Worm (Caenorhabditis elegans) whole organism, L1 larva: ENCODE data around the gene cdk-11.2.

Experiments
- C04F5.9 ChIP-seq: sonication (generic microtip); optimal IDR thresholded peaks from 2 replicates; lab custom pipeline; 2016; ENCODE audit warnings: missing genetic modification characterization, missing compliant biosample characterization
- C34B4.2 ChIP-seq: sonication (generic microtip); optimal IDR thresholded peaks from 2 replicates; lab custom pipeline; 2017; ENCODE audit warnings: mild to moderate bottlenecking, missing genetic modification characterization, missing compliant biosample characterization
- Y116A8C.19 ChIP-seq: sonication (generic microtip); optimal IDR thresholded peaks from 2 replicates; lab custom pipeline; 2016; ENCODE audit warnings: missing compliant biosample characterization, missing genetic modification characterization, borderline replicate concordance
- aha-1 ChIP-seq: fragments of 150-350 bp; optimal IDR thresholded peaks from 2 replicates; lab custom pipeline; 2014; ENCODE audit warnings: missing biosample characterization, missing genetic modification characterization
- aly-2 ChIP-seq: fragments of 150-350 bp; optimal IDR thresholded peaks from 2 replicates; lab custom pipeline; 2014; ENCODE audit warnings: missing biosample characterization, missing genetic modification characterization
- ama-1 ChIP-seq: fragments of 150-350 bp; optimal IDR thresholded peaks from 2 replicates; lab custom pipeline; 2014
- blmp-1 ChIP-seq: fragments of 150-350 bp; optimal IDR thresholded peaks from 2 replicates; lab custom pipeline; 2014; ENCODE audit warnings: missing biosample characterization, missing genetic modification characterization
- ceh-8 ChIP-seq: fragments of 200-800 bp; sonication (Bioruptor generic); optimal IDR thresholded peaks from 2 replicates; lab custom pipeline; 2018; ENCODE audit warnings: mild to moderate bottlenecking, missing genetic modification characterization, moderate library complexity, missing compliant biosample characterization
- ceh-82 ChIP-seq, 3 experiments: fragments of 150-350 bp in 1 of 3; sonication (generic microtip) in 2 of 3; optimal IDR thresholded peaks; 2 replicates each; lab custom pipeline; 2014 to 2017; ENCODE audit warnings: missing biosample characterization in 3 of 3, missing genetic modification characterization in 3 of 3
- ceh-88 ChIP-seq: fragments of 200-800 bp; sonication (Bioruptor generic); IDR thresholded peaks from 2 replicates; pipeline ENCODE4 v1.3.6; 2022; ENCODE audit warnings: missing genetic modification characterization, missing compliant biosample characterization
- ceh-90 ChIP-seq: sonication (generic microtip); optimal IDR thresholded peaks from 2 replicates; lab custom pipeline; 2016; ENCODE audit warnings: missing genetic modification characterization, missing compliant biosample characterization
- dsc-1 ChIP-seq: sonication (generic microtip); optimal IDR thresholded peaks from 2 replicates; lab custom pipeline; 2016; ENCODE audit warnings: mild to moderate bottlenecking, missing genetic modification characterization, missing compliant biosample characterization
- egl-13 ChIP-seq: sonication (generic microtip); optimal IDR thresholded peaks from 2 replicates; lab custom pipeline; 2016; ENCODE audit warnings: missing genotype, missing genetic modification reagents, missing genetic modification characterization, missing compliant biosample characterization
- elt-2 ChIP-seq: sonication (generic microtip); optimal IDR thresholded peaks from 2 replicates; lab custom pipeline; 2016; ENCODE audit warnings: missing genetic modification characterization, mild to moderate bottlenecking, inconsistent platforms, missing compliant biosample characterization, missing genetic modification reagents
- ets-5 ChIP-seq: fragments of 200-800 bp; sonication (Bioruptor generic); IDR thresholded peaks from 2 replicates; pipeline ENCODE4 v1.3.6; 2022; ENCODE audit warnings: missing genetic modification characterization, missing compliant biosample characterization
- fkh-10 ChIP-seq: sonication (generic microtip); optimal IDR thresholded peaks from 2 replicates; lab custom pipeline; 2017; ENCODE audit warnings: missing biosample characterization, missing genetic modification reagents, missing genetic modification characterization
- fkh-4 ChIP-seq: sonication (generic microtip); optimal IDR thresholded peaks from 2 replicates; lab custom pipeline; 2016; ENCODE audit warnings: missing compliant biosample characterization, missing genetic modification characterization, borderline replicate concordance
- fkh-8 ChIP-seq: sonication (generic microtip); optimal IDR thresholded peaks from 2 replicates; lab custom pipeline; 2016; ENCODE audit warnings: mild to moderate bottlenecking, missing genetic modification characterization, missing compliant biosample characterization
- fos-1 ChIP-seq: fragments of 150-350 bp; optimal IDR thresholded peaks from 2 replicates; lab custom pipeline; 2014; ENCODE audit warnings: missing biosample characterization, missing genetic modification characterization
- hlh-17 ChIP-seq: fragments of 200-800 bp; sonication (Bioruptor generic); optimal IDR thresholded peaks from 2 replicates; lab custom pipeline; 2018; ENCODE audit warnings: missing genetic modification characterization, mild to moderate bottlenecking, missing compliant biosample characterization, moderate library complexity, borderline replicate concordance
- hpl-2 ChIP-seq: fragments of 150-350 bp; optimal IDR thresholded peaks from 2 replicates; lab custom pipeline; 2014; ENCODE audit warnings: missing biosample characterization, missing genetic modification reagents, missing genetic modification characterization
- jun-1 ChIP-seq: fragments of 150-350 bp; optimal IDR thresholded peaks from 2 replicates; lab custom pipeline; 2014; ENCODE audit warnings: missing biosample characterization, missing genetic modification reagents, missing genetic modification characterization
- lin-35 ChIP-seq, 2 experiments: fragments of 150-350 bp; optimal IDR thresholded peaks; 2 replicates each; lab custom pipeline; 2014; ENCODE audit warnings: missing biosample characterization in 2 of 2, missing genetic modification characterization in 2 of 2, missing genetic modification reagents in 2 of 2
- lir-3 ChIP-seq: sonication (generic microtip); optimal IDR thresholded peaks from 2 replicates; lab custom pipeline; 2016; ENCODE audit warnings: mild to moderate bottlenecking, missing genetic modification characterization, moderate library complexity, missing compliant biosample characterization; ENCODE audit not compliant: poor library complexity
- lsy-2 ChIP-seq, 2 experiments: fragments of 150-350 bp; optimal IDR thresholded peaks; 2 replicates each; lab custom pipeline; 2014; ENCODE audit warnings: missing biosample characterization in 2 of 2, missing genetic modification characterization in 2 of 2
- mab-9 ChIP-seq: fragments of 200-800 bp; sonication (Bioruptor generic); IDR thresholded peaks from 2 replicates; pipeline ENCODE4 v1.3.6; 2022; ENCODE audit warnings: missing genetic modification reagents, missing genetic modification characterization, missing compliant biosample characterization
- mdl-1 ChIP-seq, 2 experiments: fragments of 150-350 bp; optimal IDR thresholded peaks; 2 replicates each; lab custom pipeline; 2014 to 2017; ENCODE audit warnings: missing biosample characterization in 2 of 2, missing genetic modification characterization in 2 of 2, inconsistent platforms in 1 of 2
- mef-2 ChIP-seq: fragments of 150-350 bp; optimal IDR thresholded peaks from 2 replicates; lab custom pipeline; 2014; ENCODE audit warnings: missing biosample characterization, missing genetic modification characterization
- mep-1 ChIP-seq: fragments of 150-350 bp; optimal IDR thresholded peaks from 2 replicates; lab custom pipeline; 2014; ENCODE audit warnings: missing biosample characterization, missing genetic modification characterization
- nhr-11 ChIP-seq: fragments of 150-350 bp; optimal IDR thresholded peaks from 2 replicates; lab custom pipeline; 2014; ENCODE audit warnings: missing biosample characterization, missing genetic modification characterization
- nhr-12 ChIP-seq: sonication (generic microtip); optimal IDR thresholded peaks from 2 replicates; lab custom pipeline; 2017; ENCODE audit warnings: missing biosample characterization, missing genetic modification characterization
- nhr-19 ChIP-seq: fragments of 200-800 bp; sonication (Bioruptor generic); conservative IDR thresholded peaks from 2 replicates; pipeline ENCODE4 v1.3.6; 2022; ENCODE audit warnings: missing genetic modification characterization, missing compliant biosample characterization
- nhr-47 ChIP-seq: sonication (generic microtip); optimal IDR thresholded peaks from 2 replicates; lab custom pipeline; 2016; ENCODE audit warnings: mild to moderate bottlenecking, missing genetic modification characterization, moderate library complexity, missing compliant biosample characterization
- nhr-76 ChIP-seq: sonication (generic microtip); optimal IDR thresholded peaks from 2 replicates; lab custom pipeline; 2017; ENCODE audit warnings: missing biosample characterization, missing genetic modification characterization
- nhr-77 ChIP-seq: fragments of 150-350 bp; optimal IDR thresholded peaks from 2 replicates; lab custom pipeline; 2014; ENCODE audit warnings: missing biosample characterization, missing genetic modification characterization
- nhr-84 ChIP-seq: sonication (generic microtip); optimal IDR thresholded peaks from 2 replicates; lab custom pipeline; 2017; ENCODE audit warnings: missing biosample characterization, missing genetic modification characterization
- nhr-85 ChIP-seq: sonication (generic microtip); peaks from one replicate; lab custom pipeline; 2016; ENCODE audit warnings: missing genetic modification characterization, inconsistent platforms, missing compliant biosample characterization
- nhr-90 ChIP-seq: sonication (generic microtip); optimal IDR thresholded peaks from 2 replicates; lab custom pipeline; 2016; ENCODE audit warnings: mild to moderate bottlenecking, missing genetic modification characterization, missing compliant biosample characterization; ENCODE audit not compliant: poor library complexity
- pag-3 ChIP-seq: sonication (generic microtip); optimal IDR thresholded peaks from 2 replicates; lab custom pipeline; 2017; ENCODE audit warnings: missing genetic modification characterization, mild to moderate bottlenecking, missing compliant biosample characterization, antibody characterized with exemption, borderline replicate concordance; ENCODE audit not compliant: insufficient read depth
- pax-3 ChIP-seq: fragments of 200-800 bp; sonication (Bioruptor generic); optimal IDR thresholded peaks from 2 replicates; lab custom pipeline; 2018; ENCODE audit warnings: mild to moderate bottlenecking, missing genetic modification characterization, moderate library complexity, missing compliant biosample characterization
- pqm-1 ChIP-seq: sonication (generic microtip); optimal IDR thresholded peaks from 3 replicates; lab custom pipeline; 2017; ENCODE audit warnings: missing biosample characterization, missing genetic modification characterization
- rnt-1 ChIP-seq: sonication (generic microtip); optimal IDR thresholded peaks from 2 replicates; lab custom pipeline; 2016; ENCODE audit warnings: mild to moderate bottlenecking, missing genetic modification characterization, moderate library complexity, missing compliant biosample characterization
- snu-23 ChIP-seq: sonication (generic microtip); optimal IDR thresholded peaks from 2 replicates; lab custom pipeline; 2016; ENCODE audit warnings: missing genetic modification characterization, missing compliant biosample characterization
- sox-4 ChIP-seq: sonication (generic microtip); optimal IDR thresholded peaks from 2 replicates; lab custom pipeline; 2016; ENCODE audit warnings: missing genetic modification characterization, missing compliant biosample characterization
- sptf-1 ChIP-seq: fragments of 150-350 bp; optimal IDR thresholded peaks from 2 replicates; lab custom pipeline; 2014; ENCODE audit warnings: missing biosample characterization, missing genetic modification characterization
- tbx-2 ChIP-seq: sonication (generic microtip); optimal IDR thresholded peaks from 2 replicates; lab custom pipeline; 2016; ENCODE audit warnings: missing genetic modification characterization, missing compliant biosample characterization
- tlp-1 ChIP-seq: fragments of 150-350 bp; optimal IDR thresholded peaks from 2 replicates; lab custom pipeline; 2014; ENCODE audit warnings: missing biosample characterization, missing genetic modification characterization
- unc-30 ChIP-seq: sonication (generic microtip); optimal IDR thresholded peaks from 2 replicates; lab custom pipeline; 2017; ENCODE audit warnings: missing biosample characterization, missing genetic modification characterization
- unc-62 ChIP-seq: fragments of 150-350 bp; optimal IDR thresholded peaks from 2 replicates; lab custom pipeline; 2014; ENCODE audit warnings: missing biosample characterization, missing genetic modification reagents, missing genetic modification characterization
- unc-86 ChIP-seq: sonication (generic microtip); optimal IDR thresholded peaks from 2 replicates; lab custom pipeline; 2016; ENCODE audit warnings: missing genetic modification characterization, missing compliant biosample characterization
- vab-15 ChIP-seq: sonication (generic microtip); optimal IDR thresholded peaks from 2 replicates; lab custom pipeline; 2017; ENCODE audit warnings: missing genotype, mild to moderate bottlenecking, missing genetic modification characterization, missing compliant biosample characterization
- xbp-1 ChIP-seq: sonication (generic microtip); optimal IDR thresholded peaks from 2 replicates; lab custom pipeline; 2016; ENCODE audit warnings: missing genetic modification characterization, missing compliant biosample characterization
- zip-4 ChIP-seq: fragments of 200-800 bp; sonication (Bioruptor generic); optimal IDR thresholded peaks from 2 replicates; lab custom pipeline; 2018; ENCODE audit warnings: mild to moderate bottlenecking, missing genetic modification characterization, moderate library complexity, missing compliant biosample characterization
- ztf-4 ChIP-seq: fragments of 150-350 bp; optimal IDR thresholded peaks from 2 replicates; lab custom pipeline; 2014; ENCODE audit warnings: missing biosample characterization, missing genetic modification characterization

cdk-11.2 gene

DNA sequence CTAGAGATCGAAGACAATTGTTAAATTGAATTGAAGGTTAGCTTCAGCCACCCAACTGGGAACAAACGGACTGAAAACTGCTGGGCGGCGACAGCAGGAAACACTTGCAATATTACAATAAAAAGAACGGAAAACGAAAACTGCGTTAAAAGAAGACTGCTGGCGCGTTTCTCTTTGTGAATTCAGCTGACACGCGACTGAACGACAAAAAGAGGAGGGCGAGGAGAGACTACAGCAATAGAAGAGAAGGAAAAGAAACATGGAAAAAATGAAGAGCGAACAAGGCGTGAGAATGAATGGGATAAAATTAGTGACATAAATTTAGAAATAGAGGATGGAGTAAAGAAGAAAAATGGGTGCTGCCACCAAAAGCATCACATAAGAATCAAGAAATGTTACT, 41.9 kb downstream of the cdk-11.2 start (continued):
- TF ChIP-seq unc-62 (GFP tag; lab: Kevin White, UChicago) = no peak
- TF ChIP-seq nhr-12 (tag; lab: Kevin White, UChicago) = no peak
- no peak for TF ChIP-seq sptf-1
- TF ChIP-seq fkh-4 (tag; lab: Kevin White, UChicago) = no peak
- peak; percentile 87 for TF ChIP-seq egl-13 (tag; lab: Kevin White, UChicago)
- TF ChIP-seq xbp-1 (tag; lab: Kevin White, UChicago) = peak; percentile 93
- TF ChIP-seq mdl-1 (tag; optimal IDR thresholded peaks at IDR 0.05; lab: Kevin White, UChicago) = peak; percentile 59 to 97
- peak; percentile 92 for TF ChIP-seq lsy-2 (tag; optimal IDR thresholded peaks at IDR 0.05; lab: Kevin White, UChicago)
- no peak for TF ChIP-seq hlh-17 (GFP tag; lab: Kevin White, UChicago)
- TF ChIP-seq fkh-10 = peak; percentile 68
- peak; percentile 75 to 88 for TF ChIP-seq lin-35 (GFP tag; optimal IDR thresholded peaks at IDR 0.05; lab: Kevin White, UChicago)
- peak; percentile 73; the same call in 1 of the 2 replicates for TF ChIP-seq ceh-88 (GFP tag; lab: Robert Waterston, UW)
- no peak for TF ChIP-seq ets-5
- peak; percentile 96 for TF ChIP-seq nhr-85
- TF ChIP-seq zip-4 = peak; percentile 78
- TF ChIP-seq unc-86 (tag; lab: Kevin White, UChicago) = peak; percentile 94
- TF ChIP-seq blmp-1 = peak; percentile 92
- TF ChIP-seq aha-1 (tag; lab: Kevin White, UChicago) = peak; percentile 36
- TF ChIP-seq unc-30 (tag; lab: Kevin White, UChicago) = no peak
- TF ChIP-seq ceh-8 = peak; percentile 90
- peak; percentile 92 for TF ChIP-seq mef-2 (tag; lab: Kevin White, UChicago)
- TF ChIP-seq nhr-19 = peak; percentile 92
- TF ChIP-seq mab-9 (GFP tag; lab: Robert Waterston, UW) = peak; percentile 64
- TF ChIP-seq C34B4.2 (tag; lab: Kevin White, UChicago) = no peak
- TF ChIP-seq fkh-8 (tag; lab: Kevin White, UChicago) = peak; percentile 90
- TF ChIP-seq C04F5.9 (tag; lab: Kevin White, UChicago) = peak; percentile 51
- TF ChIP-seq ztf-4 = peak; percentile 88
- no peak for TF ChIP-seq pqm-1 (tag; lab: Kevin White, UChicago)
- TF ChIP-seq tbx-2 (tag; lab: Kevin White, UChicago) = peak; percentile 96
- no peak for TF ChIP-seq vab-15 (tag; lab: Kevin White, UChicago)
- TF ChIP-seq dsc-1 (tag; lab: Kevin White, UChicago) = peak; percentile 92
- TF ChIP-seq nhr-11 (tag; lab: Kevin White, UChicago) = peak; percentile 76
- TF ChIP-seq pag-3 (tag; lab: Kevin White, UChicago) = peak; percentile 49
- no peak for TF ChIP-seq nhr-76
- TF ChIP-seq nhr-77 = peak; percentile 83
- TF ChIP-seq ceh-90 (tag; lab: Kevin White, UChicago) = no peak
- TF ChIP-seq hpl-2 (GFP tag; lab: Kevin White, UChicago) = no peak
- TF ChIP-seq snu-23 = peak; percentile 96
- peak; percentile 73 for TF ChIP-seq elt-2
- peak; percentile 97 for TF ChIP-seq mep-1 (tag; lab: Kevin White, UChicago)
- TF ChIP-seq sox-4 = peak; percentile 84
- peak; percentile 63 for TF ChIP-seq pax-3
- TF ChIP-seq fos-1 (tag; lab: Kevin White, UChicago) = peak; percentile 87
- peak; percentile 50 for TF ChIP-seq aly-2 (tag; lab: Kevin White, UChicago)
- TF ChIP-seq tlp-1 = no peak
- peak; percentile 92 for TF ChIP-seq nhr-90 (tag; lab: Kevin White, UChicago)
- TF ChIP-seq lir-3 = peak; percentile 61
- TF ChIP-seq jun-1 = peak; percentile 89
- no peak for TF ChIP-seq Y116A8C.19 (tag; lab: Kevin White, UChicago)
- TF ChIP-seq ama-1 (lab: Kevin White, UChicago) = peak; percentile 77
- TF ChIP-seq nhr-84 = no peak
- peak; percentile 94 for TF ChIP-seq rnt-1 (tag; lab: Kevin White, UChicago)
- TF ChIP-seq nhr-47 = peak; percentile 95
- peak; percentile 65 to 83 (median 73) for TF ChIP-seq ceh-82 (tag; optimal IDR thresholded peaks at IDR 0.05; lab: Kevin White, UChicago)
